Fruit fly (Drosophila melanogaster) Kc167 (cell line): Measurements from ENCODE around the gene CG31871.

Source experiments
- Myc ChIP-seq: fragments of >200 bp; optimal IDR thresholded peaks from 2 replicates; lab custom pipeline; 2017; ENCODE audit warnings: missing external identifiers
- h ChIP-seq: fragments of >200 bp; optimal IDR thresholded peaks from 3 replicates; lab custom pipeline; 2018; ENCODE audit warnings: missing external identifiers
- insv ChIP-seq: fragments of >200 bp; optimal IDR thresholded peaks from 3 replicates; lab custom pipeline; 2018; ENCODE audit warnings: missing external identifiers
- psq ChIP-seq: fragments of >200 bp; optimal IDR thresholded peaks from 2 replicates; lab custom pipeline; 2017; ENCODE audit warnings: missing external identifiers
- ttk ChIP-seq: sonication (Bioruptor generic); optimal IDR thresholded peaks from 2 replicates; lab custom pipeline; 2017; ENCODE audit warnings: missing external identifiers

DNA sequence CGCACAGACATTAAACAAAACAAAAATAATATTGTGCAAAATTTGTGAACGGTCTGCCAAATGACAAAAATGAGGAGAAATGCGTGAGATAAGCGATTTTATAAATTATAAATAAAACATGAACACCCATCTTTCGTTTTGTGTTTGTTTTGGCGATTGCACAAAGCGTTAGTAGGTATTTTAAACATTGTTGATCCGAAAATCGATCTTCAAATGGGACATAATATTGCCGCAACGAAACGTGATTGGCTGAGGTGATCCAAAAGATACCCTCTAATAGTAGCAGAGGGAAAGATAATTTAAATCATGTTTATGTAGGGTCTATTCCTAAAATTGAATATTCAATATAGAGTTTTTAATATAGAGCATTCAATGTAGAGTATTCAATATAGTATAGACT lies 17.7 kb downstream of the CG31871 start:
- no peak for TF ChIP-seq Myc (lab: Kevin White, UChicago)
- no peak for TF ChIP-seq ttk (lab: Kevin White, UChicago)
- no peak for TF ChIP-seq insv
- no peak for TF ChIP-seq psq (lab: Kevin White, UChicago)
- TF ChIP-seq h (lab: Kevin White, UChicago): no peak
